Worm (Caenorhabditis elegans) whole organism, midembryonic: ENCODE data around the gene tiar-2.

Experiments used
- cog-1 ChIP-seq: sonication (generic microtip); optimal IDR thresholded peaks from 2 replicates; lab custom pipeline; 2016; ENCODE audit warnings: missing genetic modification characterization, missing compliant biosample characterization
- flt-1 ChIP-seq: fragments of 200-800 bp; sonication (Bioruptor generic); IDR thresholded peaks from 2 replicates; pipeline ENCODE4 v1.3.6; 2022; ENCODE audit warnings: missing genetic modification characterization, missing compliant biosample characterization
- med-1 ChIP-seq: sonication (generic microtip); optimal IDR thresholded peaks from 2 replicates; lab custom pipeline; 2017; ENCODE audit warnings: missing genetic modification characterization, mild to moderate bottlenecking, missing compliant biosample characterization, antibody characterized with exemption, missing genetic modification reagents; ENCODE audit not compliant: insufficient read depth

- TF ChIP-seq med-1 (GFP tag; lab: Kevin White, UChicago) (no peak), flt-1 (GFP tag; lab: Robert Waterston, UW) (no peak), cog-1 (no peak)
Observed at ce11 chrII:12722685-12723287, 45.7 kb upstream of the tiar-2 start.
